Worm (Caenorhabditis elegans): ENCODE data around the gene F55A11.11.

DNA sequence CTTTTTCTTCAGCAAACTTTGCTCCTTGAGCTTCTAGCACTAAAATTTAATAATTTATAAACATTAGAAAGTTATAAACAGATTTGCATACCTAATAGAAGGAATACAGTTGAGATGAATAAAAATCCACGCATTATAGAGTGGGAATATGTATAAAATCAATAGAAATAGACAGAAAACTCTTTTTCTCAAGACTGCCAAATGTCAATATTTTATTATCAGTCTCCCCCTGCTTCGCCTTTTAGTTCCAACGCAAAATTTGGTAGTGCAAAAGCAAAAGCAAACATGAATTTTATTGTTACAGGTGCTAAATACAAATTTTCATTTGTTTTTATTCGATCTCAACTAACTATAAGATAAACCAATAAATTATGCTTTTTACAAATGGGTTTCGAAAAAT is 20.1 kb upstream of the F55A11.11 start, which contains the start of gene T04F3.4:
- TF ChIP-seq dve-1 (tag; optimal IDR thresholded peaks at IDR 0.05; ENCODE audit: insufficient read depth) (peak; percentile 23), ceh-20 (GFP tag; IDR thresholded peaks at IDR 0.05) (no peak), fos-1 (tag; optimal IDR thresholded peaks at IDR 0.05) (no peak), nhr-11 (tag; optimal IDR thresholded peaks at IDR 0.05) (no peak), zfp-2 (tag; optimal IDR thresholded peaks at IDR 0.05) (no peak), ceh-28 (tag; optimal IDR thresholded peaks at IDR 0.05) (no peak), pqm-1 (tag; optimal IDR thresholded peaks at IDR 0.05) (peak; percentile 28), lin-15B (tag; optimal IDR thresholded peaks at IDR 0.05) (no peak)
